Worm (Caenorhabditis elegans): ENCODE data around the gene Y59C2A.1.

- TF ChIP-seq unc-62 (GFP tag; optimal IDR thresholded peaks at IDR 0.05 in 1 of 2) (no peak), unc-62 (tag; optimal IDR thresholded peaks at IDR 0.05) (no peak), nhr-102 (tag; optimal IDR thresholded peaks at IDR 0.05) (no peak), nhr-11 (tag; optimal IDR thresholded peaks at IDR 0.05) (no peak), aha-1 (tag) (no peak), nhr-6 (tag; optimal IDR thresholded peaks at IDR 0.05) (no peak), dve-1 (tag; optimal IDR thresholded peaks at IDR 0.05; ENCODE audit: insufficient read depth) (no peak), mdl-1 (tag; optimal IDR thresholded peaks at IDR 0.05) (no peak), ceh-82 (tag; optimal IDR thresholded peaks at IDR 0.05) (no peak), nhr-48 (tag; optimal IDR thresholded peaks at IDR 0.05) (no peak), unc-39 (tag; optimal IDR thresholded peaks at IDR 0.05) (no peak)
These were observed 17.7 kb downstream of the Y59C2A.1 start, which contains the start of gene F54A3.5 for ce11 chrII:2225608-2226007.
